Worm (Caenorhabditis elegans) whole organism, L3 larva: Measurements from ENCODE around the gene vha-5.

Experiments used
- R02D3.7 ChIP-seq: fragments of 150-350 bp; optimal IDR thresholded peaks from 2 replicates; lab custom pipeline; 2014; ENCODE audit warnings: missing biosample characterization, missing genetic modification characterization
- ZK546.5 ChIP-seq: sonication (generic microtip); optimal IDR thresholded peaks from 2 replicates; lab custom pipeline; 2017; ENCODE audit warnings: missing biosample characterization, missing genetic modification characterization
- aly-2 ChIP-seq: fragments of 150-350 bp; optimal IDR thresholded peaks from 2 replicates; lab custom pipeline; 2014; ENCODE audit warnings: missing biosample characterization, missing genetic modification characterization
- ama-1 ChIP-seq: fragments of 150-350 bp; optimal IDR thresholded peaks from 2 replicates; lab custom pipeline; 2018
- egl-27 ChIP-seq: sonication (generic microtip); optimal IDR thresholded peaks from 4 replicates; lab custom pipeline; 2017; ENCODE audit warnings: missing biosample characterization, missing genetic modification reagents, missing genetic modification characterization
- egl-5 ChIP-seq: fragments of 150-350 bp; optimal IDR thresholded peaks from 2 replicates; lab custom pipeline; 2017; ENCODE audit warnings: missing biosample characterization, missing genetic modification reagents, missing genetic modification characterization, inconsistent platforms
- elt-1 ChIP-seq: fragments of 150-350 bp; optimal IDR thresholded peaks from 2 replicates; lab custom pipeline; 2014; ENCODE audit warnings: missing biosample characterization, missing genetic modification characterization
- elt-2 ChIP-seq: sonication (generic microtip); optimal IDR thresholded peaks from 2 replicates; lab custom pipeline; 2016; ENCODE audit warnings: missing genetic modification reagents, mild to moderate bottlenecking, missing genetic modification characterization, missing compliant biosample characterization
- elt-3 ChIP-seq, 3 experiments: fragments of 150-350 bp in 1 of 3; sonication (generic microtip) in 2 of 3; optimal IDR thresholded peaks; 2 replicates in 2 of 3; 4 replicates in 1 of 3; lab custom pipeline; 2014 to 2017; ENCODE audit warnings: missing biosample characterization in 3 of 3, missing genetic modification characterization in 3 of 3
- eor-1 ChIP-seq, 2 experiments: fragments of 150-350 bp; optimal IDR thresholded peaks; 2 replicates each; lab custom pipeline; 2014 to 2018; ENCODE audit warnings: missing biosample characterization in 2 of 2, missing genetic modification characterization in 2 of 2
- fkh-2 ChIP-seq: fragments of 150-350 bp; optimal IDR thresholded peaks from 2 replicates; lab custom pipeline; 2014; ENCODE audit warnings: missing biosample characterization, missing genetic modification reagents, missing genetic modification characterization
- hmg-11 ChIP-seq: sonication (generic microtip); optimal IDR thresholded peaks from 2 replicates; lab custom pipeline; 2016; ENCODE audit warnings: missing genetic modification characterization, missing compliant biosample characterization
- lin-15B ChIP-seq: fragments of 150-350 bp; optimal IDR thresholded peaks from 2 replicates; lab custom pipeline; 2014; ENCODE audit warnings: missing biosample characterization, missing genetic modification characterization
- lin-39 ChIP-seq: fragments of 150-350 bp; optimal IDR thresholded peaks from 2 replicates; lab custom pipeline; 2018; ENCODE audit warnings: missing biosample characterization, missing genetic modification reagents, missing genetic modification characterization
- mdl-1 ChIP-seq: fragments of 150-350 bp; optimal IDR thresholded peaks from 2 replicates; lab custom pipeline; 2014; ENCODE audit warnings: missing biosample characterization, missing genetic modification characterization
- nfya-1 ChIP-seq: sonication (generic microtip); optimal IDR thresholded peaks from 2 replicates; lab custom pipeline; 2017; ENCODE audit warnings: missing genetic modification characterization, mild to moderate bottlenecking, missing compliant biosample characterization, antibody characterized with exemption, moderate library complexity; ENCODE audit not compliant: insufficient read depth
- nhr-12 ChIP-seq: fragments of 150-350 bp; optimal IDR thresholded peaks from 2 replicates; lab custom pipeline; 2014; ENCODE audit warnings: missing biosample characterization, missing genetic modification characterization
- nhr-23 ChIP-seq: fragments of 150-350 bp; optimal IDR thresholded peaks from 2 replicates; lab custom pipeline; 2014; ENCODE audit warnings: missing biosample characterization, missing genetic modification reagents, missing genetic modification characterization
- nhr-25 ChIP-seq: sonication (generic microtip); optimal IDR thresholded peaks from 2 replicates; lab custom pipeline; 2017; ENCODE audit warnings: missing biosample characterization, missing genetic modification characterization
- nhr-43 ChIP-seq: sonication (generic microtip); optimal IDR thresholded peaks from 2 replicates; lab custom pipeline; 2016; ENCODE audit warnings: mild to moderate bottlenecking, missing genetic modification characterization, missing compliant biosample characterization; ENCODE audit not compliant: poor library complexity, severe bottlenecking
- nhr-76 ChIP-seq: fragments of 150-350 bp; sonication (generic microtip); optimal IDR thresholded peaks from 5 replicates; lab custom pipeline; 2014; ENCODE audit warnings: missing biosample characterization, missing genetic modification characterization
- nhr-77 ChIP-seq: fragments of 150-350 bp; optimal IDR thresholded peaks from 2 replicates; lab custom pipeline; 2014; ENCODE audit warnings: missing biosample characterization, missing genetic modification characterization
- pqm-1 ChIP-seq: fragments of 150-350 bp; optimal IDR thresholded peaks from 2 replicates; lab custom pipeline; 2017; ENCODE audit warnings: missing biosample characterization, missing genetic modification characterization, inconsistent platforms
- sea-2 ChIP-seq: fragments of 150-350 bp; sonication (generic microtip); optimal IDR thresholded peaks from 4 replicates; lab custom pipeline; 2014; ENCODE audit warnings: missing biosample characterization, missing genetic modification reagents, missing genetic modification characterization
- snpc-4 ChIP-seq: fragments of 150-350 bp; optimal IDR thresholded peaks from 2 replicates; lab custom pipeline; 2014; ENCODE audit warnings: missing biosample characterization, missing genetic modification characterization
- unc-39 ChIP-seq: sonication (generic microtip); optimal IDR thresholded peaks from 4 replicates; lab custom pipeline; 2017; ENCODE audit warnings: missing biosample characterization, missing genetic modification characterization
- unc-62 ChIP-seq: fragments of 150-350 bp; sonication (generic microtip); optimal IDR thresholded peaks from 4 replicates; lab custom pipeline; 2014; ENCODE audit warnings: missing biosample characterization, missing genetic modification reagents, missing genetic modification characterization
- ztf-4 ChIP-seq: fragments of 150-350 bp; optimal IDR thresholded peaks from 2 replicates; lab custom pipeline; 2014; ENCODE audit warnings: missing biosample characterization, missing genetic modification characterization

The vha-5 gene

DNA sequence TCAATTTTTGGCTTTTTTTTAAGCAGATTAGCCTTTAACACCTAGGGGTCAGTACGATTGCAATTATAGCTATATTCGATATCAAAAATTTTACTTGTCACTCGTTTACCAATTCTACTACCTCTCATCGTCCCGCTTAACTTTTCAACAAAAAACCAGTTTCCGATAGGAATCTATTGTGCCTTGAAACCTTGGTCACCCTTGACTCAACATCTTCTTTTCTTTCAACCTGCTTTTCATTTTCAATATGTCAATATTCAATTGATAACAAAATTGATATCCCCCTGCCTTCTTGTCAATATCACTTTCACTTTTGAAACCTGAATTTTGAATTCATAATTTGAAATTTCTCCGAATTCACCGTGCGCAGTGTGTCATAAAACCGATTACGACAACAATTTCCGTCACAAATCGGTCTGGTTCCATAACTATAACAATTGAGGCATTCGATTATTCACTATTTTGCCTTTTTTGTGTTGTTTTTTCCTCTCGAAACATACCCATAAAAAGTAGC lies 1.1 kb upstream of the vha-5 start:
- TF ChIP-seq elt-1 (tag; lab: Kevin White, UChicago) (peak; percentile 8), ztf-4 (tag; lab: Kevin White, UChicago) (no peak), nhr-25 (peak; percentile 52)

DNA sequence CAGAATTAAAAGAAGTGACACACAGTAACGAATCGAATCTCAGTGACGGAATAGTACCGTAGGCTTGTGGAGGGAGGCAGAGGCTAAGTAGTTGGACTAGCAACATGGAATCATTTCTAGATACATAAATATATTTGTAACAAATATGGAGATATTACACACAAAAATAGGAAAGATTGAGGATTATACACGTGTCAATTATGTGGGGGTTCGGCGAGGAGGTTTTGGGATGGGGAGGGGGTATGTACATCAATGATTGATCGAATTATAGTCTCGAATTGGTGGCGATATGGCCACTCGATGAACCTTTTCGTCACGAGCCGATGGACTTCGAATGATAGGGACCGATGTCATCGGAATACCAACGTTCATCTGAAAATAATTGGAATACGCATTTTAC lies 3.6 kb downstream of the vha-5 start:
- TF ChIP-seq R02D3.7 (no peak), elt-2 (tag; lab: Kevin White, UChicago) (no peak), nhr-12 (tag; lab: Kevin White, UChicago) (no peak), elt-3 (tag; optimal IDR thresholded peaks at IDR 0.05; lab: Kevin White, UChicago) (no peak), nhr-43 (tag; lab: Kevin White, UChicago) (peak; percentile 37), lin-39 (no peak), aly-2 (tag; lab: Kevin White, UChicago) (no peak)

DNA sequence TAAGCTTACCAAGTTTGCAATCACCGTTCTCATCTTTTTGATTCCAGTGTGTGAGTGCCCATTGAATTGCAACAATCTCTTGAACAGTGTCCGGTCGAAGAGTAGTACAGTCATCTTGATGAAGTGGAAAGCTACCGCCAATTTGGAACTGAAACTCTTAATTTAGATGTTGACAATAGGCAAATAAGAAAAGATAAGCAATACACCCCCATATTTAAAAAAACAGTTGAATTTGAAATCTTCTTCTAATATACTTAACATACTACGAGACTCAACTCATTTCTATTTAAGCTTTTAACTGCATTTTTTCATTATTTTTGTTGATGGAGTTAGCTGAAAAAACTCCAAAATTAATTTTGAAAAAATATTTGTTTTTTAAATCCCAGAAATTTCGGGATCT lies 8.3 kb downstream of the vha-5 start:
- TF ChIP-seq R02D3.7 (no peak), snpc-4 (no peak), unc-39 (tag; lab: Kevin White, UChicago) (no peak), nhr-76 (tag; lab: Kevin White, UChicago) (no peak), unc-62 (no peak), pqm-1 (tag; lab: Kevin White, UChicago) (no peak), hmg-11 (tag; lab: Kevin White, UChicago) (no peak), egl-5 (tag; lab: Kevin White, UChicago) (no peak), elt-1 (tag; lab: Kevin White, UChicago) (no peak), mdl-1 (no peak), ama-1 (lab: Kevin White, UChicago) (no peak)
- TF ChIP-seq, all 47 proteins: peak for 0

DNA sequence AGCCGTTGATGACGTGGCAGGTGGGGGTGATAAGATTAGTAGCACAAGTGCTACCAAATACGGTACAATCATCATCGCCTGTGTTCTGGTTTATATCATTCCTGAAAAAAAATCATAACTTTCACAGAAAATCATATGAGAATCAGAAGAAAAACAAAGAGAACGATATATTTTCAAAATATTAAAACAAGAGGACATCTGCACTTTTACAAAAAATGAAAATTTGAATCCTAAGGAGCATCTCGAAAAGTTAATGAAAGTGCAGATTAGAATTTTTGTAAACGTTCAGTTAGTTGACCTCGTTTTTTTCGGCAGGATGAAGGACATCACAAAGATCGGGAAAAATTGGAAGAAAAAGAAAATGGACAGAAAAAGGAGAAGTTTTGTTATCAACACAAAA lies 9.1 kb downstream of the vha-5 start, which contains the start of gene F35H10.10:
Gene F35H10.10, minus strand, starts transcription at position 101 of the 400 bp plus-strand sequence.
- TF ChIP-seq nhr-23 (tag; lab: Kevin White, UChicago) (peak; percentile 21), egl-27 (tag; lab: Kevin White, UChicago) (no peak)

DNA sequence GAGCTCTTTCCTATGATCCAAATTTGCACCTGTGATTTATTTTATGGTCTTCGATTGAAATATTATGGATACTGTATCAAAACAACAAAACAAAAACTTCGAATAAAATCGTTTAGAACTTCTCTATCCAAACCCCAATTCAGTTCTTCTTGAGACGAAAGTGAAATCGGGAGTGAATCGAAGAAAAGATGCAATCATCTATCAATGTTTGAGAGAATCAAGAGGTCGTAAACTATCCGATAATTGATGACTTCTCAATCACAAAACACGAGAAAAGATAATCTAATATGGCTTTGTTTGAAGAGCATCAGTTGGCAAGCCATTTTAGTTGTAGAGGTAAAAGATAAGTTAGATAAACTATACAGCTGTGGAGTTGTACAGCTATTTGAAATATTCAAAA lies 14.0 kb downstream of the vha-5 start:
- TF ChIP-seq nhr-23 (tag; lab: Kevin White, UChicago) (peak; percentile 34), ZK546.5 (no peak), hmg-11 (tag; lab: Kevin White, UChicago) (no peak), ama-1 (lab: Kevin White, UChicago) (no peak), nhr-76 (tag; lab: Kevin White, UChicago) (no peak), fkh-2 (tag; lab: Kevin White, UChicago) (no peak)

DNA sequence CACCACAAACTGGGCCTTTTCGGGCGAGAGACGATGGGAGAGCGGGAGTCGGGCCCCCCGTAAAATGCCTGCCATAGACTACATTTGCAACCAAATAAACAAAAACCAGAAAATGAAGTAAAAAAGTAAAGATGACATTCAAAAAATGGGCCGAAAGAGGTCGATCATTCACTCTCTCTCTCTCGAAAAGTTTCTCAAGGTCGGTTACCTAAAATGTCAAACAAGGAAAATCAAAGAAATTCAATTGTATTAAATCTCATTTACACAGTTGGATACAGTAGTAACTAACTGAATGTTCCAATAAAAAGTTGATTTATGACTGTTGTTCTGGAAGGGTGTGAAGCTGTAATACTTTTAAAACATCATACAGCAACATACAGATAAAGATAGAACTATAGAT lies 15.0 kb downstream of the vha-5 start:
- TF ChIP-seq unc-62: no peak
- no peak for TF ChIP-seq nhr-76 (tag; lab: Kevin White, UChicago)
- peak; percentile 27 for TF ChIP-seq nhr-25

DNA sequence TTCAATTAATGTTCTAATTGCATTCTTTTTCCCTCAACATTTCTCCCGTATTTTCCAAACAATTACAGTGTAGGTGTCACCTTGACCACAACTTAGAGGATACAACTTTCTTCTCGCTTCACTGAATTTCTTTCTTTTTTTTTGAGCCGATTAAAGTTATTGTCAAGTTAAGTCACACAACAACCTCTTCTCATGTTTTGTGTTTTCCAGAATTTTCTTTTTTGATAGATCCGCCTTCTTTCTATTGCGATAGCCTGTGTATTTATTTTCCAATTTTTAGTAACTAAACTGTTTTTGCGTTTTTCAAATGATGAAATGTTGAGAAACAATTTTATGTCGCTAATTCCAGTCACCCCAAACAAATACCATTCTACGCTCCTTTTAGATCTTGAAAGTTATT lies 21.9 kb downstream of the vha-5 start, which contains the start of gene F35H10.3:
Gene F35H10.3, plus strand, starts transcription at position 301 of the 400 bp plus-strand sequence.
- TF ChIP-seq lin-15B (no peak), fkh-2 (tag; lab: Kevin White, UChicago) (no peak), snpc-4 (no peak), sea-2 (GFP tag; lab: Kevin White, UChicago) (no peak), elt-1 (tag; lab: Kevin White, UChicago) (no peak), nfya-1 (tag; lab: Kevin White, UChicago) (no peak), nhr-43 (tag; lab: Kevin White, UChicago) (no peak), nhr-77 (tag; lab: Kevin White, UChicago) (no peak), eor-1 (tag; optimal IDR thresholded peaks at IDR 0.05; lab: Kevin White, UChicago) (no peak)
